Worm (Caenorhabditis elegans) whole organism, L3 larva: ENCODE measurements around the gene Y82E9BL.3.

Experiments used
- ceh-16 ChIP-seq: sonication (generic microtip); optimal IDR thresholded peaks from 2 replicates; lab custom pipeline; 2017; ENCODE audit warnings: missing biosample characterization, missing genetic modification characterization
- ceh-28 ChIP-seq: fragments of 150-350 bp; optimal IDR thresholded peaks from 2 replicates; lab custom pipeline; 2014; ENCODE audit warnings: missing biosample characterization, missing genetic modification reagents, missing genetic modification characterization
- elt-1 ChIP-seq: fragments of 150-350 bp; optimal IDR thresholded peaks from 2 replicates; lab custom pipeline; 2014; ENCODE audit warnings: missing biosample characterization, missing genetic modification characterization
- elt-2 ChIP-seq: sonication (generic microtip); optimal IDR thresholded peaks from 2 replicates; lab custom pipeline; 2016; ENCODE audit warnings: missing genetic modification reagents, mild to moderate bottlenecking, missing genetic modification characterization, missing compliant biosample characterization
- nhr-12 ChIP-seq: fragments of 150-350 bp; optimal IDR thresholded peaks from 2 replicates; lab custom pipeline; 2014; ENCODE audit warnings: missing biosample characterization, missing genetic modification characterization
- nhr-237 ChIP-seq: fragments of 150-350 bp; optimal IDR thresholded peaks from 2 replicates; lab custom pipeline; 2014; ENCODE audit warnings: missing biosample characterization, missing genetic modification characterization
- nhr-67 ChIP-seq: fragments of 150-350 bp; optimal IDR thresholded peaks from 2 replicates; lab custom pipeline; 2014; ENCODE audit warnings: missing biosample characterization, missing genetic modification characterization
- unc-62 ChIP-seq: fragments of 150-350 bp; sonication (generic microtip); optimal IDR thresholded peaks from 4 replicates; lab custom pipeline; 2014; ENCODE audit warnings: missing biosample characterization, missing genetic modification reagents, missing genetic modification characterization

ce11 chrIII:1359669-1360068 lies 9.0 kb upstream of the Y82E9BL.3 start, which contains the start of gene Y82E9BR.9:
- no peak for TF ChIP-seq elt-1 (tag; lab: Kevin White, UChicago)
- TF ChIP-seq nhr-12 (tag; lab: Kevin White, UChicago), result no peak
- TF ChIP-seq nhr-67 (tag; lab: Kevin White, UChicago), result no peak
- TF ChIP-seq nhr-237 (tag; lab: Kevin White, UChicago), result no peak
- no peak for TF ChIP-seq unc-62 (GFP tag; lab: Kevin White, UChicago)
- TF ChIP-seq ceh-16 (tag; lab: Kevin White, UChicago), result no peak
- TF ChIP-seq ceh-28 (tag; lab: Kevin White, UChicago), result no peak
- no peak for TF ChIP-seq elt-2 (tag; lab: Kevin White, UChicago)
